Fruit fly (Drosophila melanogaster) whole organism, prepupa: ENCODE results near the gene CG10909.

Source experiments
- CG10631 ChIP-seq: fragments of 200-800 bp; sonication (Bioruptor generic); optimal IDR thresholded peaks from 2 replicates; lab custom pipeline; 2016; ENCODE audit warnings: missing biosample characterization, missing genetic modification characterization
- CG11762 ChIP-seq: fragments of 200-800 bp; sonication (Bioruptor generic); optimal IDR thresholded peaks from 3 replicates; lab custom pipeline; 2016; ENCODE audit warnings: missing biosample characterization, missing genetic modification characterization; ENCODE audit not compliant: insufficient read depth
- CG16779 ChIP-seq: fragments of 200-800 bp; sonication (Bioruptor generic); optimal IDR thresholded peaks from 3 replicates; lab custom pipeline; 2017; ENCODE audit warnings: missing biosample characterization, mild to moderate bottlenecking, missing genetic modification characterization
- Eip78C ChIP-seq: fragments of 200-800 bp; sonication (Bioruptor generic); peaks from one replicate; lab custom pipeline; 2016; ENCODE audit warnings: missing biosample characterization, missing genetic modification characterization
- Ets96B ChIP-seq: fragments of 200-800 bp; optimal IDR thresholded peaks from 2 replicates; lab custom pipeline; 2019; ENCODE audit warnings: missing biosample characterization, mild to moderate bottlenecking, missing genetic modification characterization, moderate library complexity
- Hr39 ChIP-seq: fragments of 200-800 bp; sonication (Bioruptor generic); optimal IDR thresholded peaks from 2 replicates; lab custom pipeline; 2016; ENCODE audit warnings: missing biosample characterization, missing genetic modification characterization
- acj6 ChIP-seq: fragments of 200-800 bp; sonication (Bioruptor generic); optimal IDR thresholded peaks from 3 replicates; lab custom pipeline; 2016; ENCODE audit warnings: missing biosample characterization, missing genetic modification characterization
- dsx ChIP-seq: fragments of 200-800 bp; optimal IDR thresholded peaks from 3 replicates; lab custom pipeline; 2019; ENCODE audit warnings: missing biosample characterization, mild to moderate bottlenecking, missing genetic modification characterization, moderate library complexity; ENCODE audit not compliant: poor library complexity, severe bottlenecking
- fd59A ChIP-seq: fragments of 200-800 bp; sonication (Bioruptor generic); optimal IDR thresholded peaks from 2 replicates; lab custom pipeline; 2017; ENCODE audit warnings: missing biosample characterization, mild to moderate bottlenecking, missing genetic modification characterization, missing genetic modification reagents
- svp ChIP-seq: fragments of 200-800 bp; sonication (Bioruptor generic); peaks from one replicate; lab custom pipeline; 2016; ENCODE audit warnings: missing biosample characterization, missing genetic modification characterization

- TF ChIP-seq acj6 (GFP tag; lab: Kevin White, UChicago) (no peak), Ets96B (tag; lab: Kevin White, UChicago) (no peak), dsx (GFP tag; lab: Kevin White, UChicago) (no peak), CG11762 (GFP tag; lab: Kevin White, UChicago) (no peak), Eip78C (no peak), Hr39 (GFP tag; lab: Kevin White, UChicago) (no peak), CG16779 (tag; lab: Kevin White, UChicago) (no peak), svp (no peak), CG10631 (GFP tag; lab: Kevin White, UChicago) (no peak), fd59A (GFP tag; lab: Kevin White, UChicago) (no peak)
Observed at dm6 chr3R:12911192-12911591, at the start of gene CG10909.
